Worm (Caenorhabditis elegans): Measurements from ENCODE around the gene slc-28.1.

slc-28.1 gene

ce11 chrV:3428697-3429096, 34.9 kb upstream of the slc-28.1 start, which contains the start of gene srab-20:
Gene srab-20 (plus strand): TSS chrV:3428997.
- no peak for TF ChIP-seq F57C9.4 (tag; optimal IDR thresholded peaks at IDR 0.05)
- TF ChIP-seq attf-3 (GFP tag; conservative IDR thresholded peaks at IDR 0.05), result no peak
- TF ChIP-seq nhr-27 (tag; optimal IDR thresholded peaks at IDR 0.05), result no peak
- no peak for TF ChIP-seq aptf-3 (GFP tag; IDR thresholded peaks at IDR 0.05)
- no peak for TF ChIP-seq dpff-1 (tag; optimal IDR thresholded peaks at IDR 0.05)
- TF ChIP-seq ZK185.1 (tag; optimal IDR thresholded peaks at IDR 0.05; ENCODE audit: poor library complexity, severe bottlenecking), result no peak
- TF ChIP-seq lin-26 (GFP tag; IDR thresholded peaks at IDR 0.05), result no peak
- no peak for TF ChIP-seq F55B11.4 (tag; optimal IDR thresholded peaks at IDR 0.05; ENCODE audit: borderline replicate concordance, insufficient read depth)
- TF ChIP-seq F23B12.7 (tag; optimal IDR thresholded peaks at IDR 0.05; ENCODE audit: insufficient read depth), result no peak
- TF ChIP-seq hrde-1 (tag; optimal IDR thresholded peaks at IDR 0.05; ENCODE audit: borderline replicate concordance), result no peak
- no peak for TF ChIP-seq F22D6.2 (tag; optimal IDR thresholded peaks at IDR 0.05)
- no peak for TF ChIP-seq nfyb-1 (GFP tag; IDR thresholded peaks at IDR 0.05)
- TF ChIP-seq hlh-26 (GFP tag; conservative IDR thresholded peaks at IDR 0.05), result no peak

- TF ChIP-seq madf-3 (GFP tag; IDR thresholded peaks at IDR 0.05), result 0 out of 2 replicates have a peak, but pooled peaks have one; percentile 51
- no peak for TF ChIP-seq nhr-90 (tag; optimal IDR thresholded peaks at IDR 0.05)
Measured at ce11 chrV:3431535-3431990, 32.1 kb upstream of the slc-28.1 start, which contains the start of the genes T20D4.19 and srj-9. Gene T20D4.19 (minus strand): TSS chrV:3431635. Gene srj-9 (plus strand): TSS chrV:3431940.

- TF ChIP-seq lsl-1 (GFP tag; optimal IDR thresholded peaks at IDR 0.05) (no peak), mes-4 (tag; optimal IDR thresholded peaks at IDR 0.05) (no peak), lin-54 (GFP tag; optimal IDR thresholded peaks at IDR 0.05) (no peak), egl-18 (GFP tag; IDR thresholded peaks at IDR 0.05) (no peak)
Measured at ce11 chrV:3442609-3443008, 21.0 kb upstream of the slc-28.1 start.

ce11 chrV:3444777-3445089, 18.9 kb upstream of the slc-28.1 start, which contains the start of gene cfz-2:
Gene cfz-2 (minus strand): TSS chrV:3444877.
- TF ChIP-seq lsy-27 (tag; optimal IDR thresholded peaks at IDR 0.05; ENCODE audit: borderline replicate concordance, insufficient read depth) (no peak), madf-3 (GFP tag; IDR thresholded peaks at IDR 0.05) (no peak), mel-28 (tag; optimal IDR thresholded peaks at IDR 0.05; ENCODE audit: borderline replicate concordance) (no peak), rec-8 (tag; optimal IDR thresholded peaks at IDR 0.05) (no peak), rpc-1 (optimal IDR thresholded peaks at IDR 0.05) (no peak), rpc-1 (tag; optimal IDR thresholded peaks at IDR 0.05) (no peak), F22D6.2 (tag; optimal IDR thresholded peaks at IDR 0.05) (no peak), ztf-3 (GFP tag; optimal IDR thresholded peaks at IDR 0.05) (no peak), egrh-3 (GFP tag; IDR thresholded peaks at IDR 0.05) (no peak), T07F8.4 (tag; optimal IDR thresholded peaks at IDR 0.05) (no peak)

- TF ChIP-seq T07F8.4 (tag; optimal IDR thresholded peaks at IDR 0.05) (no peak), ceh-27 (GFP tag; optimal IDR thresholded peaks at IDR 0.05) (no peak), lin-26 (GFP tag; IDR thresholded peaks at IDR 0.05) (0 out of 2 replicates have a peak, but pooled peaks have one; percentile 45), die-1 (tag; optimal IDR thresholded peaks at IDR 0.05) (no peak), ama-1 (optimal IDR thresholded peaks at IDR 0.05) (no peak), ama-1 (GFP tag; optimal IDR thresholded peaks at IDR 0.05) (no peak)
Measured at ce11 chrV:3445090-3445832, 18.4 kb upstream of the slc-28.1 start.

Data from whole organism, young adult.